Fruit fly (Drosophila melanogaster) whole organism, embryonic: ENCODE measurements around the gene tsl.
A peak's percentile ranks its signal among the peaks of the same experiment; 100 is the strongest.

Experiments
- Abd-B ChIP-seq: fragments of 200-800 bp; sonication (Bioruptor generic); optimal IDR thresholded peaks from 2 replicates; lab custom pipeline; 2018; ENCODE audit warnings: missing biosample characterization, mild to moderate bottlenecking, missing genetic modification characterization, moderate library complexity
- Bgb ChIP-seq: fragments of 200-800 bp; sonication (Bioruptor generic); IDR thresholded peaks from 2 replicates; pipeline ENCODE4 v1.3.6; 2022; ENCODE audit warnings: missing biosample characterization, missing genetic modification characterization; ENCODE audit not compliant: partially characterized antibody
- Blimp-1 ChIP-seq: fragments of 200-800 bp; sonication (Bioruptor generic); optimal IDR thresholded peaks from 3 replicates; lab custom pipeline; 2018; ENCODE audit warnings: missing biosample characterization, missing genetic modification characterization, mild to moderate bottlenecking, moderate library complexity, missing genetic modification reagents
- CG10654 ChIP-seq: fragments of 200-800 bp; sonication (Bioruptor generic); optimal IDR thresholded peaks from 2 replicates; lab custom pipeline; 2016; ENCODE audit warnings: missing biosample characterization, missing genetic modification characterization
- CG10959 ChIP-seq: fragments of 200-800 bp; sonication (Bioruptor generic); IDR thresholded peaks from 2 replicates; pipeline ENCODE4 v1.3.6; 2022; ENCODE audit warnings: missing biosample characterization, missing genetic modification characterization
- CG11398 ChIP-seq: fragments of 200-800 bp; sonication (Bioruptor generic); optimal IDR thresholded peaks from 2 replicates; lab custom pipeline; 2016; ENCODE audit warnings: missing biosample characterization, missing genetic modification characterization
- CG11456 ChIP-seq: fragments of 200-800 bp; sonication (Bioruptor generic); IDR thresholded peaks from 3 replicates; pipeline ENCODE4 v1.3.6; 2022; ENCODE audit warnings: missing biosample characterization, missing genetic modification characterization
- CG12659 ChIP-seq: fragments of 200-800 bp; sonication (Bioruptor generic); optimal IDR thresholded peaks from 3 replicates; lab custom pipeline; 2017; ENCODE audit warnings: mild to moderate bottlenecking, missing biosample characterization, missing genetic modification reagents, missing genetic modification characterization
- CG16813 ChIP-seq: fragments of 200-800 bp; sonication (Bioruptor generic); IDR thresholded peaks from 3 replicates; pipeline ENCODE4 v1.3.6; 2022; ENCODE audit warnings: missing biosample characterization, missing genetic modification characterization; ENCODE audit not compliant: partially characterized antibody
- CG16863 ChIP-seq: fragments of 200-800 bp; sonication (Bioruptor generic); optimal IDR thresholded peaks from 3 replicates; lab custom pipeline; 2016; ENCODE audit warnings: missing biosample characterization, missing genetic modification characterization
- CG3065 ChIP-seq: fragments of 200-800 bp; sonication (Bioruptor generic); optimal IDR thresholded peaks from 2 replicates; lab custom pipeline; 2016; ENCODE audit warnings: missing biosample characterization, missing genetic modification characterization
- CG32772 ChIP-seq: fragments of 200-800 bp; sonication (Bioruptor generic); IDR thresholded peaks from 2 replicates; pipeline ENCODE4 v1.3.6; 2022; ENCODE audit warnings: missing biosample characterization, missing genetic modification characterization
- CG34422 ChIP-seq: fragments of 200-800 bp; sonication (Bioruptor generic); IDR thresholded peaks from 3 replicates; pipeline ENCODE4 v1.3.6; 2022; ENCODE audit warnings: missing biosample characterization, missing genetic modification characterization
- CG5180 ChIP-seq: fragments of 200-800 bp; sonication (Bioruptor generic); optimal IDR thresholded peaks from 3 replicates; lab custom pipeline; 2017; ENCODE audit warnings: missing biosample characterization, missing genetic modification characterization, mild to moderate bottlenecking, moderate library complexity, missing genetic modification reagents
- CG5953 ChIP-seq: fragments of 200-800 bp; sonication (Bioruptor generic); IDR thresholded peaks from 2 replicates; pipeline ENCODE4 v1.3.6; 2022; ENCODE audit warnings: missing biosample characterization, missing genetic modification characterization
- CG9437 ChIP-seq: fragments of 200-800 bp; sonication (Bioruptor generic); optimal IDR thresholded peaks from 2 replicates; lab custom pipeline; 2018; ENCODE audit warnings: missing biosample characterization, mild to moderate bottlenecking, missing genetic modification characterization
- GATAe ChIP-seq: fragments of 200-800 bp; sonication (Bioruptor generic); conservative IDR thresholded peaks from 2 replicates; pipeline ENCODE4 v1.3.6; 2022; ENCODE audit warnings: missing biosample characterization, missing genetic modification characterization
- Gug ChIP-seq: fragments of 200-800 bp; sonication (Bioruptor generic); IDR thresholded peaks from 4 replicates; pipeline ENCODE4 v1.3.6; 2022; ENCODE audit warnings: missing biosample characterization, missing genetic modification characterization
- HmgZ ChIP-seq: fragments of 200-800 bp; sonication (Bioruptor generic); optimal IDR thresholded peaks from 2 replicates; lab custom pipeline; 2018; ENCODE audit warnings: missing biosample characterization, mild to moderate bottlenecking, missing genetic modification characterization
- Hmr ChIP-seq: fragments of 200-800 bp; sonication (Bioruptor generic); optimal IDR thresholded peaks from 3 replicates; lab custom pipeline; 2017; ENCODE audit warnings: mild to moderate bottlenecking, missing biosample characterization, missing genetic modification reagents, missing genetic modification characterization
- Jarid2 ChIP-seq: fragments of 200-800 bp; sonication (Bioruptor generic); optimal IDR thresholded peaks from 3 replicates; lab custom pipeline; 2017; ENCODE audit warnings: mild to moderate bottlenecking, missing biosample characterization, missing genetic modification reagents, missing genetic modification characterization
- Pdp1 ChIP-seq, 2 experiments: fragments of 200-800 bp; sonication (Bioruptor generic); optimal IDR thresholded peaks; 3 replicates each; lab custom pipeline; 2016; ENCODE audit warnings: missing biosample characterization in 2 of 2, missing genetic modification characterization in 2 of 2, mild to moderate bottlenecking in 1 of 2, moderate library complexity in 1 of 2
- Scr ChIP-seq: fragments of 200-800 bp; sonication (Bioruptor generic); IDR thresholded peaks from 2 replicates; pipeline ENCODE4 v1.3.6; 2022; ENCODE audit warnings: missing biosample characterization, missing genetic modification characterization; ENCODE audit not compliant: partially characterized antibody
- YL-1 ChIP-seq: fragments of 200-800 bp; sonication (Bioruptor generic); optimal IDR thresholded peaks from 3 replicates; lab custom pipeline; 2017; ENCODE audit warnings: missing biosample characterization, mild to moderate bottlenecking, missing genetic modification characterization
- chm ChIP-seq: fragments of 200-800 bp; sonication (Bioruptor generic); IDR thresholded peaks from 2 replicates; pipeline ENCODE4 v1.3.6; 2022; ENCODE audit warnings: missing biosample characterization, missing genetic modification characterization
- crp ChIP-seq, 2 experiments: fragments of 200-800 bp; sonication (Bioruptor generic); optimal IDR thresholded peaks; 2 replicates in 1 of 2; 3 replicates in 1 of 2; lab custom pipeline; 2017; ENCODE audit warnings: missing biosample characterization in 2 of 2, missing genetic modification characterization in 2 of 2, mild to moderate bottlenecking in 1 of 2, moderate library complexity in 1 of 2
- cwo ChIP-seq: fragments of 200-800 bp; sonication (Bioruptor generic); optimal IDR thresholded peaks from 3 replicates; lab custom pipeline; 2017; ENCODE audit warnings: missing biosample characterization, missing genetic modification characterization, mild to moderate bottlenecking, moderate library complexity, missing genetic modification reagents
- da ChIP-seq: fragments of 200-800 bp; sonication (Bioruptor generic); optimal IDR thresholded peaks from 2 replicates; lab custom pipeline; 2016; ENCODE audit warnings: missing biosample characterization, missing genetic modification characterization
- ewg ChIP-seq: fragments of 200-800 bp; sonication (Bioruptor generic); optimal IDR thresholded peaks from 3 replicates; lab custom pipeline; 2017; ENCODE audit warnings: mild to moderate bottlenecking, missing biosample characterization, missing genetic modification reagents, missing genetic modification characterization
- fd64A ChIP-seq: fragments of 200-800 bp; sonication (Bioruptor generic); optimal IDR thresholded peaks from 3 replicates; lab custom pipeline; 2018; ENCODE audit warnings: missing biosample characterization, mild to moderate bottlenecking, missing genetic modification characterization
- gsb ChIP-seq: fragments of 200-800 bp; sonication (Bioruptor generic); IDR thresholded peaks from 2 replicates; pipeline ENCODE4 v1.3.6; 2022; ENCODE audit warnings: missing biosample characterization, missing genetic modification characterization
- ham ChIP-seq: fragments of 200-800 bp; sonication (Bioruptor generic); IDR thresholded peaks from 2 replicates; pipeline ENCODE4 v1.3.6; 2022; ENCODE audit warnings: missing biosample characterization, missing genetic modification characterization
- kah ChIP-seq: fragments of 200-800 bp; sonication (Bioruptor generic); optimal IDR thresholded peaks from 2 replicates; lab custom pipeline; 2018; ENCODE audit warnings: missing biosample characterization, mild to moderate bottlenecking, missing genetic modification characterization
- kni ChIP-seq: fragments of 200-800 bp; sonication (Bioruptor generic); optimal IDR thresholded peaks from 3 replicates; lab custom pipeline; 2017; ENCODE audit warnings: mild to moderate bottlenecking, missing biosample characterization, missing genetic modification reagents, missing genetic modification characterization
- pfk ChIP-seq: fragments of 200-800 bp; sonication (Bioruptor generic); optimal IDR thresholded peaks from 2 replicates; lab custom pipeline; 2018; ENCODE audit warnings: missing biosample characterization, mild to moderate bottlenecking, missing genetic modification characterization, moderate library complexity
- pnt ChIP-seq: fragments of 200-800 bp; sonication (Bioruptor generic); optimal IDR thresholded peaks from 3 replicates; lab custom pipeline; 2016; ENCODE audit warnings: missing biosample characterization, missing genetic modification characterization
- scrt ChIP-seq: fragments of 200-800 bp; sonication (Bioruptor generic); optimal IDR thresholded peaks from 2 replicates; lab custom pipeline; 2018; ENCODE audit warnings: missing biosample characterization, mild to moderate bottlenecking, missing genetic modification characterization, moderate library complexity
- sim ChIP-seq: fragments of 200-800 bp; sonication (Bioruptor generic); IDR thresholded peaks from 2 replicates; pipeline ENCODE4 v1.3.6; 2022; ENCODE audit warnings: missing biosample characterization, missing genetic modification characterization
- zen2 ChIP-seq: fragments of 200-800 bp; sonication (Bioruptor generic); IDR thresholded peaks from 3 replicates; pipeline ENCODE4 v1.3.6; 2022; ENCODE audit warnings: missing biosample characterization, missing genetic modification characterization; ENCODE audit not compliant: partially characterized antibody

The tsl gene

DNA sequence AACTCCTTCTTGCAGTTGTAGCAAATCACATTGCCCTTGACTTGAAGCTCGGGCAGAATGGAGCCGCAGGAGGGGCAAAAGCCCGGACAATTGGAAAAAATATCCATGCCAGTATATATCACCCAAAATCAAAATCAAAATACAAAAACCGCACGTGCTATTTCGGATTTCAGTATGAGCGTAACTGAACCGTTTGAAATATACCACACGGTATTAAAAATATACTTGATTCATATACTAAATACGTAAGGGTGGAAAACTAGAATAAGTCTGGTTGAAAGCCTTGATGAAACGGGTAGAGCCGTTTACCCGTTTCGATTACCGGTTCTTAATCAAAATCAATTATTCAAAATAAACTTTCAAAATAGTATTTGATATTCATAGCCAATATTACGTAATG lies 4.7 kb downstream of the tsl start, which contains the start of gene Polr1H (continued):
- TF ChIP-seq pnt (GFP tag; lab: Kevin White, UChicago), result no peak
- TF ChIP-seq scrt (GFP tag; lab: Kevin White, UChicago), result no peak
- TF ChIP-seq Hmr, result peak; percentile 29
- TF ChIP-seq CG10654 (GFP tag; lab: Kevin White, UChicago), result no peak
- TF ChIP-seq gsb (GFP tag; lab: Robert Waterston, UW), result no peak
- TF ChIP-seq Pdp1 (GFP tag; optimal IDR thresholded peaks at IDR 0.05; lab: Kevin White, UChicago), result peak in 1 of 2 experiments; percentile 75
- TF ChIP-seq da (GFP tag; lab: Kevin White, UChicago), result no peak
- no peak for TF ChIP-seq CG3065
- TF ChIP-seq fd64A, result no peak
- TF ChIP-seq CG5180 (GFP tag; lab: Kevin White, UChicago), result no peak
- no peak for TF ChIP-seq CG9437 (GFP tag; lab: Kevin White, UChicago)
- TF ChIP-seq ham (GFP tag; lab: Robert Waterston, UW), result no peak
- TF ChIP-seq CG12659 (GFP tag; lab: Kevin White, UChicago), result peak; percentile 37
- no peak for TF ChIP-seq pfk
- TF ChIP-seq Jarid2 (GFP tag; lab: Kevin White, UChicago), result no peak
- TF ChIP-seq chm (GFP tag; lab: Robert Waterston, UW), result no peak
- no peak for TF ChIP-seq Abd-B (GFP tag; lab: Kevin White, UChicago)
- TF ChIP-seq HmgZ (tag; lab: Kevin White, UChicago), result peak; percentile 44
- TF ChIP-seq kni (GFP tag; lab: Kevin White, UChicago), result no peak
- TF ChIP-seq zen2 (GFP tag; lab: Robert Waterston, UW), result no peak
- TF ChIP-seq CG32772 (GFP tag; lab: Robert Waterston, UW), result no peak
- TF ChIP-seq CG11456, result no peak
- TF ChIP-seq Scr (GFP tag; lab: Robert Waterston, UW), result no peak
- no peak for TF ChIP-seq CG16813 (GFP tag; lab: Robert Waterston, UW)
- no peak for TF ChIP-seq CG16863

DNA sequence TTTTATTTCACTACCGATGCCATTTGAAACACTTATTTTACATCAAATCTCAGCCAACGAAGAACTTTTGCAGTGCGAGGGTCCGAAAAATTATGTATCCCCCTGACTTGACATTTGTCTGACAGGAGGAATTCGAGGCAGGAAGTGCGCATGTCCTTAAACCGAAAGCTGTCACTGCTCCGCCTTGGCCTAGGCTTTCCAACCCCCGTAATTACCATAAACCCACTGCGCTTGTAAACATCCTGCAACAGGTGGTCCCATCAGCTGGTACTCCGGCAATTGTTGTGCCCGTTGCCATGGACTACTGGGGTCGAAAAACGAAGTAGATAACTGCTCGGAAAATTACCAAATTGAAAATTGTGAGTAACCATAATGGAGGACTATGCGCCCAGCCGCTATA lies 6.6 kb downstream of the tsl start, which contains the start of the genes GABA-B-R2 and CG6800:
Gene GABA-B-R2 (minus strand): TSS at position 75 of the 400 bp plus-strand sequence.
Gene CG6800 (plus strand): TSS at position 373 of the 400 bp plus-strand sequence.
- TF ChIP-seq sim (GFP tag; lab: Robert Waterston, UW) (no peak), kah (GFP tag; lab: Kevin White, UChicago) (peak; percentile 64), CG34422 (GFP tag; lab: Robert Waterston, UW) (peak; percentile 66; the same call in 1 of the 3 replicates), YL-1 (GFP tag; lab: Kevin White, UChicago) (peak; percentile 9), ewg (GFP tag; lab: Kevin White, UChicago) (peak; percentile 97), CG5953 (GFP tag; lab: Robert Waterston, UW) (no peak), Blimp-1 (no peak), CG11398 (GFP tag; lab: Kevin White, UChicago) (no peak), Bgb (GFP tag; lab: Robert Waterston, UW) (no peak), crp (GFP tag; optimal IDR thresholded peaks at IDR 0.05; lab: Kevin White, UChicago) (peak in 1 of 2 experiments; percentile 56), scrt (GFP tag; lab: Kevin White, UChicago) (peak; percentile 96)

dm6 chr3R:21769218-21769617 lies 13.1 kb downstream of the tsl start, which contains the start of gene Burs:
TSS of gene Burs (plus strand) at chr3R:21769518.
- TF ChIP-seq Gug (GFP tag; lab: Robert Waterston, UW) (no peak), CG10959 (GFP tag; lab: Robert Waterston, UW) (no peak), GATAe (GFP tag; lab: Robert Waterston, UW) (no peak), cwo (GFP tag; lab: Kevin White, UChicago) (no peak)
